Fruit fly (Drosophila melanogaster) whole organism, pupa: ENCODE measurements around the gene Cdc5.

Experiments
- CG14655 ChIP-seq: fragments of 200-800 bp; sonication (Bioruptor generic); optimal IDR thresholded peaks from 3 replicates; lab custom pipeline; 2017; ENCODE audit warnings: mild to moderate bottlenecking, missing biosample characterization, missing genetic modification reagents, missing genetic modification characterization
- CG17806 ChIP-seq: fragments of 200-800 bp; sonication (Bioruptor generic); optimal IDR thresholded peaks from 2 replicates; lab custom pipeline; 2018; ENCODE audit warnings: missing biosample characterization, mild to moderate bottlenecking, missing genetic modification characterization, moderate library complexity
- EcR ChIP-seq: fragments of 200-800 bp; sonication (Bioruptor generic); optimal IDR thresholded peaks from 3 replicates; lab custom pipeline; 2019; ENCODE audit warnings: missing biosample characterization, missing genetic modification characterization, mild to moderate bottlenecking, moderate library complexity, missing genetic modification reagents
- Ets98B ChIP-seq: fragments of 200-800 bp; sonication (Bioruptor generic); IDR thresholded peaks from 2 replicates; pipeline ENCODE4 v1.3.6; 2022; ENCODE audit warnings: missing biosample characterization, missing genetic modification characterization
- Snoo ChIP-seq: fragments of 200-800 bp; sonication (Bioruptor generic); optimal IDR thresholded peaks from 3 replicates; lab custom pipeline; 2017; ENCODE audit warnings: missing biosample characterization, mild to moderate bottlenecking, missing genetic modification characterization, inconsistent platforms

- no peak for TF ChIP-seq Snoo
- no peak for TF ChIP-seq CG14655 (GFP tag; lab: Kevin White, UChicago)
- no peak for TF ChIP-seq EcR (GFP tag; lab: Kevin White, UChicago)
- no peak for TF ChIP-seq Ets98B (GFP tag; lab: Robert Waterston, UW)
- TF ChIP-seq CG17806 (tag; lab: Kevin White, UChicago), result no peak
These were observed 10.0 kb upstream of the Cdc5 start for dm6 chr3L:371228-371627.
